Fruit fly (Drosophila melanogaster) whole organism, pupa: ENCODE measurements around the gene MtnC.

Source experiments
- CG10348 ChIP-seq: fragments of 200-800 bp; sonication (Bioruptor generic); IDR thresholded peaks from 2 replicates; pipeline ENCODE4 v1.3.6; 2022; ENCODE audit warnings: missing biosample characterization, missing genetic modification characterization
- CG12605 ChIP-seq: fragments of 200-800 bp; sonication (Bioruptor generic); IDR thresholded peaks from 2 replicates; pipeline ENCODE4 v1.3.6; 2022; ENCODE audit warnings: missing biosample characterization, missing genetic modification characterization
- CG13204 ChIP-seq: fragments of 200-800 bp; sonication (Bioruptor generic); optimal IDR thresholded peaks from 2 replicates; lab custom pipeline; 2018; ENCODE audit warnings: missing biosample characterization, mild to moderate bottlenecking, missing genetic modification characterization, moderate library complexity
- CG14655 ChIP-seq: fragments of 200-800 bp; sonication (Bioruptor generic); optimal IDR thresholded peaks from 3 replicates; lab custom pipeline; 2017; ENCODE audit warnings: mild to moderate bottlenecking, missing biosample characterization, missing genetic modification reagents, missing genetic modification characterization
- CG15710 ChIP-seq: fragments of 200-800 bp; sonication (Bioruptor generic); optimal IDR thresholded peaks from 2 replicates; lab custom pipeline; 2018; ENCODE audit warnings: missing biosample characterization, mild to moderate bottlenecking, missing genetic modification characterization, moderate library complexity
- CG17806 ChIP-seq: fragments of 200-800 bp; sonication (Bioruptor generic); optimal IDR thresholded peaks from 2 replicates; lab custom pipeline; 2018; ENCODE audit warnings: missing biosample characterization, mild to moderate bottlenecking, missing genetic modification characterization, moderate library complexity
- CG32121 ChIP-seq: fragments of 200-800 bp; sonication (Bioruptor generic); IDR thresholded peaks from 2 replicates; pipeline ENCODE4 v1.3.6; 2022; ENCODE audit warnings: missing biosample characterization, missing genetic modification characterization
- CG4496 ChIP-seq: fragments of 200-800 bp; sonication (Bioruptor generic); IDR thresholded peaks from 3 replicates; pipeline ENCODE4 v1.3.6; 2022; ENCODE audit warnings: missing biosample characterization, missing genetic modification characterization
- CG8159 ChIP-seq: fragments of 200-800 bp; sonication (Bioruptor generic); optimal IDR thresholded peaks from 3 replicates; lab custom pipeline; 2018; ENCODE audit warnings: missing biosample characterization, mild to moderate bottlenecking, missing genetic modification characterization, moderate library complexity
- CG8301 ChIP-seq: fragments of 200-800 bp; sonication (Bioruptor generic); optimal IDR thresholded peaks from 2 replicates; lab custom pipeline; 2018; ENCODE audit warnings: missing biosample characterization, mild to moderate bottlenecking, missing genetic modification characterization
- CG9948 ChIP-seq: fragments of 200-800 bp; sonication (Bioruptor generic); optimal IDR thresholded peaks from 2 replicates; lab custom pipeline; 2018; ENCODE audit warnings: missing biosample characterization, mild to moderate bottlenecking, missing genetic modification characterization, moderate library complexity
- D1 ChIP-seq: fragments of 200-800 bp; sonication (Bioruptor generic); optimal IDR thresholded peaks from 2 replicates; lab custom pipeline; 2018; ENCODE audit warnings: missing biosample characterization, mild to moderate bottlenecking, missing genetic modification characterization, moderate library complexity
- EcR ChIP-seq: fragments of 200-800 bp; sonication (Bioruptor generic); optimal IDR thresholded peaks from 3 replicates; lab custom pipeline; 2019; ENCODE audit warnings: missing biosample characterization, missing genetic modification characterization, mild to moderate bottlenecking, moderate library complexity, missing genetic modification reagents
- Ets98B ChIP-seq: fragments of 200-800 bp; sonication (Bioruptor generic); IDR thresholded peaks from 2 replicates; pipeline ENCODE4 v1.3.6; 2022; ENCODE audit warnings: missing biosample characterization, missing genetic modification characterization
- Pif1A ChIP-seq: fragments of 200-800 bp; sonication (Bioruptor generic); optimal IDR thresholded peaks from 3 replicates; lab custom pipeline; 2016; ENCODE audit warnings: missing biosample characterization, missing genetic modification characterization
- Pif1B ChIP-seq: fragments of 200-800 bp; sonication (Bioruptor generic); optimal IDR thresholded peaks from 3 replicates; lab custom pipeline; 2016; ENCODE audit warnings: missing biosample characterization, missing genetic modification characterization
- Snoo ChIP-seq: fragments of 200-800 bp; sonication (Bioruptor generic); optimal IDR thresholded peaks from 3 replicates; lab custom pipeline; 2017; ENCODE audit warnings: missing biosample characterization, mild to moderate bottlenecking, missing genetic modification characterization, inconsistent platforms
- fd96Ca ChIP-seq: fragments of 200-800 bp; sonication (Bioruptor generic); IDR thresholded peaks from 3 replicates; pipeline ENCODE4 v1.3.6; 2022; ENCODE audit warnings: missing biosample characterization, missing genetic modification characterization
- gl ChIP-seq: fragments of 200-800 bp; sonication (Bioruptor generic); optimal IDR thresholded peaks from 2 replicates; lab custom pipeline; 2018; ENCODE audit warnings: missing biosample characterization, mild to moderate bottlenecking, missing genetic modification characterization
- rn ChIP-seq: fragments of 200-800 bp; sonication (Bioruptor generic); IDR thresholded peaks from 2 replicates; pipeline ENCODE4 v1.3.6; 2022; ENCODE audit warnings: missing biosample characterization, missing genetic modification characterization

The MtnC gene

dm6 chr3R:20317402-20318165 is 42.5 kb upstream of the MtnC start:
- TF ChIP-seq D1 (tag; lab: Kevin White, UChicago) (no peak), Snoo (no peak), CG4496 (peak; percentile 67), EcR (GFP tag; lab: Kevin White, UChicago) (no peak), Ets98B (GFP tag; lab: Robert Waterston, UW) (peak; percentile 79), CG32121 (GFP tag; lab: Robert Waterston, UW) (peak; percentile 72), gl (tag; lab: Kevin White, UChicago) (no peak), fd96Ca (GFP tag; lab: Robert Waterston, UW) (peak; percentile 56; the same call in 2 of the 3 replicates), CG12605 (GFP tag; lab: Robert Waterston, UW) (peak; percentile 58), rn (no peak)

dm6 chr3R:20318166-20318690 is 41.9 kb upstream of the MtnC start:
- TF ChIP-seq CG12605 (GFP tag; lab: Robert Waterston, UW) (0 out of 2 replicates have a peak, but pooled peaks have one; percentile 1), gl (tag; lab: Kevin White, UChicago) (no peak)
- TF ChIP-seq, all 21 proteins: peak for 1

dm6 chr3R:20327572-20328483 is 32.3 kb upstream of the MtnC start, which contains the start of the genes CG4360 and Sirt2:
CG4360 (minus strand) TSS chr3R:20328003.
Sirt2 (plus strand) TSS chr3R:20328465.
- peak; percentile 6 for TF ChIP-seq CG9948 (tag; lab: Kevin White, UChicago)
- peak; percentile 26 for TF ChIP-seq CG17806 (tag; lab: Kevin White, UChicago)
- TF ChIP-seq EcR (GFP tag; lab: Kevin White, UChicago), result no peak
- 0 out of 3 replicates have a peak, but pooled peaks have one; percentile 35 for TF ChIP-seq CG4496
- TF ChIP-seq Snoo, result no peak
- no peak for TF ChIP-seq CG8301
- 0 out of 3 replicates have a peak, but pooled peaks have one; percentile 6 for TF ChIP-seq fd96Ca (GFP tag; lab: Robert Waterston, UW)
- no peak for TF ChIP-seq CG14655 (GFP tag; lab: Kevin White, UChicago)
- TF ChIP-seq CG13204 (GFP tag; lab: Kevin White, UChicago), result no peak
- peak; percentile 46; the same call in 1 of the 2 replicates for TF ChIP-seq CG32121 (GFP tag; lab: Robert Waterston, UW)
- TF ChIP-seq Pif1B (GFP tag; lab: Kevin White, UChicago), result no peak
- TF ChIP-seq Ets98B (GFP tag; lab: Robert Waterston, UW), result peak; percentile 27; the same call in 1 of the 2 replicates
- TF ChIP-seq rn, result no peak
- no peak for TF ChIP-seq gl (tag; lab: Kevin White, UChicago)
- TF ChIP-seq Pif1A (GFP tag; lab: Kevin White, UChicago), result no peak
- peak; percentile 53 for TF ChIP-seq CG8159

- TF ChIP-seq D1 (tag; lab: Kevin White, UChicago) (no peak), CG9948 (tag; lab: Kevin White, UChicago) (no peak)
- TF ChIP-seq, all 21 proteins: peak for 0
These were observed 27.4 kb upstream of the MtnC start for dm6 chr3R:20332688-20333087.

dm6 chr3R:20338673-20339072 is 21.4 kb upstream of the MtnC start, which contains the start of gene Ir92a:
Ir92a (plus strand) TSS chr3R:20338973.
- no peak for TF ChIP-seq CG32121 (GFP tag; lab: Robert Waterston, UW)
- TF ChIP-seq CG8301, result no peak
- no peak for TF ChIP-seq CG13204 (GFP tag; lab: Kevin White, UChicago)
- TF ChIP-seq Ets98B (GFP tag; lab: Robert Waterston, UW), result no peak

- TF ChIP-seq Pif1A (GFP tag; lab: Kevin White, UChicago), result no peak
These were observed 13.2 kb upstream of the MtnC start for dm6 chr3R:20346903-20347302.

- no peak for TF ChIP-seq Snoo
- TF ChIP-seq CG10348 (GFP tag; lab: Robert Waterston, UW), result no peak
- TF ChIP-seq CG8301, result no peak
- no peak for TF ChIP-seq D1 (tag; lab: Kevin White, UChicago)
- TF ChIP-seq CG15710 (tag; lab: Kevin White, UChicago), result no peak
- no peak for TF ChIP-seq gl (tag; lab: Kevin White, UChicago)
- no peak for TF ChIP-seq Ets98B (GFP tag; lab: Robert Waterston, UW)
These were observed 9.8 kb upstream of the MtnC start for dm6 chr3R:20350278-20350677.
